Worm (Caenorhabditis elegans): ENCODE results near the gene ador-1.

ador-1 gene

DNA sequence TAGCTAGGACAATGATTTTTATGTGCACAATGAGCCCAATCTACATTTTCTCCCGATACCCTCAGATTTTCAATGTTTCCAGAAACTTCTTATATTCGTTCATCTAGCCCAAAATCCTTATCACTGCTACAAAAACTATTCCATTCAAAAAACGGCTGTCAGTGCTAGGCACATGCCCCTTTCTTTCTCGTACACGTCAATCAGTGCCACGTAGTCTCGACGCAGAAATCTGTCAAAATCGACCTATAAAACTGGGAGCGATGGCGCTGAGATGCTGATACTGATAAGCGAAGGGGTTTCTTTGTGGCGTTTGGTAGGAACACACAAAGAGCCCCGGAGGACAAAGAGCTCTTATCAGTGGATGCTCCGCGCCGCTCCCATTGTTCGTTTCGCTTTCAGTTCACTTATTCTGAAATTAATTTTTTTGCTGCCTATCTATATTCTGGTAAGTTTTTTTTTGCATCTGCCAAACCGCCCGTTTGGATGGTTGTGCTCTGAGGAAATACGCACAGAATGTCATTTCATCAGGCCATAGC, 16.2 kb upstream of the ador-1 start, which contains the start of gene srh-70 (continued):
- no peak for TF ChIP-seq nhr-111 (GFP tag; optimal IDR thresholded peaks at IDR 0.05)
- no peak for TF ChIP-seq zip-2 (tag; optimal IDR thresholded peaks at IDR 0.05)
- TF ChIP-seq mxl-2 (GFP tag; conservative IDR thresholded peaks at IDR 0.05) = peak; percentile 70
- no peak for TF ChIP-seq tag-97 (GFP tag; IDR thresholded peaks at IDR 0.05)
- TF ChIP-seq pqm-1 (tag; optimal IDR thresholded peaks at IDR 0.05) = peak; percentile 94
- 0 out of 2 replicates have a peak, but pooled peaks have one; percentile 50 for TF ChIP-seq lin-38 (GFP tag; IDR thresholded peaks at IDR 0.05)
- TF ChIP-seq pha-4 (GFP tag; IDR thresholded peaks at IDR 0.05) = peak; percentile 71; the same call in 1 of the 2 replicates
- TF ChIP-seq pha-4 (tag; optimal IDR thresholded peaks at IDR 0.05) = no peak
- no peak for TF ChIP-seq dpl-1 (GFP tag; optimal IDR thresholded peaks at IDR 0.05)
- TF ChIP-seq hif-1 (tag; optimal IDR thresholded peaks at IDR 0.05) = peak; percentile 31 to 36
- TF ChIP-seq aha-1 (tag) = peak; percentile 74
- no peak for TF ChIP-seq unc-39 (tag; optimal IDR thresholded peaks at IDR 0.05)
- no peak for TF ChIP-seq nhr-237 (tag; optimal IDR thresholded peaks at IDR 0.05)
- no peak for TF ChIP-seq lin-39 (tag; optimal IDR thresholded peaks at IDR 0.05)
- TF ChIP-seq lin-29 (GFP tag; IDR thresholded peaks at IDR 0.05) = no peak
- TF ChIP-seq nhr-48 (tag; optimal IDR thresholded peaks at IDR 0.05) = peak; percentile 65
- TF ChIP-seq snpc-4 (tag; optimal IDR thresholded peaks at IDR 0.05) = no peak
- no peak for TF ChIP-seq nhr-76 (tag; optimal IDR thresholded peaks at IDR 0.05)
- TF ChIP-seq tra-1 (GFP tag; IDR thresholded peaks at IDR 0.05) = peak; percentile 91
- TF ChIP-seq spr-3 (GFP tag; optimal IDR thresholded peaks at IDR 0.05) = no peak
- TF ChIP-seq nhr-6 (tag; optimal IDR thresholded peaks at IDR 0.05) = no peak
- TF ChIP-seq F26F4.8 (GFP tag; conservative IDR thresholded peaks at IDR 0.05) = no peak
- TF ChIP-seq T26A8.4 (GFP tag; IDR thresholded peaks at IDR 0.05) = peak; percentile 64
- TF ChIP-seq snpc-1.2 (GFP tag; IDR thresholded peaks at IDR 0.05) = no peak
- TF ChIP-seq skn-1 (tag; optimal IDR thresholded peaks at IDR 0.05) = no peak
- no peak for TF ChIP-seq nhr-41 (GFP tag; IDR thresholded peaks at IDR 0.05)
- TF ChIP-seq saeg-2 (GFP tag; IDR thresholded peaks at IDR 0.05) = peak; percentile 82; the same call in 1 of the 2 replicates
- TF ChIP-seq nhr-77 (tag; optimal IDR thresholded peaks at IDR 0.05) = peak; percentile 86
- TF ChIP-seq dve-1 (tag; optimal IDR thresholded peaks at IDR 0.05; ENCODE audit: insufficient read depth) = peak; percentile 95
- TF ChIP-seq ceh-44 (GFP tag; IDR thresholded peaks at IDR 0.05) = no peak
- TF ChIP-seq egl-27 (tag; optimal IDR thresholded peaks at IDR 0.05) = no peak
- 0 out of 2 replicates have a peak, but pooled peaks have one; percentile 20 for TF ChIP-seq zfp-3 (GFP tag; conservative IDR thresholded peaks at IDR 0.05)
- TF ChIP-seq nhr-42 (GFP tag; IDR thresholded peaks at IDR 0.05) = no peak
- no peak for TF ChIP-seq ZK337.2 (GFP tag; IDR thresholded peaks at IDR 0.05)
- TF ChIP-seq aly-2 (tag; optimal IDR thresholded peaks at IDR 0.05) = no peak
- TF ChIP-seq ceh-28 (tag; optimal IDR thresholded peaks at IDR 0.05) = no peak
- no peak for TF ChIP-seq lin-15B (tag; optimal IDR thresholded peaks at IDR 0.05)
- TF ChIP-seq ceh-82 (tag; optimal IDR thresholded peaks at IDR 0.05) = no peak
- TF ChIP-seq ceh-62 (tag; optimal IDR thresholded peaks at IDR 0.05) = no peak
- peak; percentile 85 for TF ChIP-seq nhr-102 (tag; optimal IDR thresholded peaks at IDR 0.05)
- no peak for TF ChIP-seq mxl-3 (GFP tag; optimal IDR thresholded peaks at IDR 0.05)
- TF ChIP-seq Y75B8A.6 (GFP tag; IDR thresholded peaks at IDR 0.05) = peak; percentile 87; the same call in 1 of the 2 replicates
- no peak for TF ChIP-seq lir-3 (tag; optimal IDR thresholded peaks at IDR 0.05)
- no peak for TF ChIP-seq D1046.2 (GFP tag; IDR thresholded peaks at IDR 0.05)
- TF ChIP-seq egl-43 (GFP tag; IDR thresholded peaks at IDR 0.05) = 0 out of 2 replicates have a peak, but pooled peaks have one; percentile 46
- TF ChIP-seq ztf-7 (tag; optimal IDR thresholded peaks at IDR 0.05) = no peak
- TF ChIP-seq fos-1 (tag; optimal IDR thresholded peaks at IDR 0.05) = peak; percentile 15
- TF ChIP-seq attf-4 (tag; optimal IDR thresholded peaks at IDR 0.05) = no peak
- no peak for TF ChIP-seq madf-9 (GFP tag; conservative IDR thresholded peaks at IDR 0.05)
- TF ChIP-seq F37D6.2 (tag; optimal IDR thresholded peaks at IDR 0.05) = no peak
- no peak for TF ChIP-seq zip-11 (GFP tag; IDR thresholded peaks at IDR 0.05)
- no peak for TF ChIP-seq lin-13 (GFP tag; optimal IDR thresholded peaks at IDR 0.05)
- TF ChIP-seq hmg-1.1 (GFP tag; IDR thresholded peaks at IDR 0.05) = no peak

Data from whole organism, L4 larva.